Worm (Caenorhabditis elegans) whole organism, L3 larva: ENCODE results near the gene chil-21.

Experiments used
- ZK546.5 ChIP-seq: sonication (generic microtip); optimal IDR thresholded peaks from 2 replicates; lab custom pipeline; 2017; ENCODE audit warnings: missing biosample characterization, missing genetic modification characterization
- ceh-28 ChIP-seq: fragments of 150-350 bp; optimal IDR thresholded peaks from 2 replicates; lab custom pipeline; 2014; ENCODE audit warnings: missing biosample characterization, missing genetic modification reagents, missing genetic modification characterization
- elt-3 ChIP-seq, 3 experiments: fragments of 150-350 bp in 1 of 3; sonication (generic microtip) in 2 of 3; optimal IDR thresholded peaks; 2 replicates in 2 of 3; 4 replicates in 1 of 3; lab custom pipeline; 2014 to 2017; ENCODE audit warnings: missing biosample characterization in 3 of 3, missing genetic modification characterization in 3 of 3
- hmg-11 ChIP-seq: sonication (generic microtip); optimal IDR thresholded peaks from 2 replicates; lab custom pipeline; 2016; ENCODE audit warnings: missing genetic modification characterization, missing compliant biosample characterization
- nhr-25 ChIP-seq: sonication (generic microtip); optimal IDR thresholded peaks from 2 replicates; lab custom pipeline; 2017; ENCODE audit warnings: missing biosample characterization, missing genetic modification characterization
- pqm-1 ChIP-seq: fragments of 150-350 bp; optimal IDR thresholded peaks from 2 replicates; lab custom pipeline; 2017; ENCODE audit warnings: missing biosample characterization, missing genetic modification characterization, inconsistent platforms

ce11 chrII:9500926-9501325 lies 39.1 kb upstream of the chil-21 start:
- TF ChIP-seq nhr-25 (tag; lab: Kevin White, UChicago) (no peak), ceh-28 (tag; lab: Kevin White, UChicago) (no peak), elt-3 (tag; optimal IDR thresholded peaks at IDR 0.05; lab: Kevin White, UChicago) (no peak), hmg-11 (tag; lab: Kevin White, UChicago) (no peak), pqm-1 (peak; percentile 99), ZK546.5 (tag; lab: Kevin White, UChicago) (no peak)
